Fruit fly (Drosophila melanogaster) whole organism, embryonic: ENCODE measurements around the gene Alg2.

Source experiments
- Doc2 ChIP-seq: fragments of 200-800 bp; sonication (Bioruptor generic); IDR thresholded peaks from 2 replicates; pipeline ENCODE4 v1.3.6; 2022; ENCODE audit warnings: missing biosample characterization, missing genetic modification characterization
- Rx ChIP-seq: fragments of 200-800 bp; sonication (Bioruptor generic); IDR thresholded peaks from 2 replicates; pipeline ENCODE4 v1.3.6; 2022; ENCODE audit warnings: missing biosample characterization, missing genetic modification characterization
- ro ChIP-seq: fragments of 200-800 bp; sonication (Bioruptor generic); IDR thresholded peaks from 2 replicates; pipeline ENCODE4 v1.3.6; 2022; ENCODE audit warnings: missing biosample characterization, missing genetic modification characterization
- zfh1 ChIP-seq: fragments of 200-800 bp; sonication (Bioruptor generic); IDR thresholded peaks from 3 replicates; pipeline ENCODE4 v1.3.6; 2022; ENCODE audit warnings: missing biosample characterization, missing genetic modification characterization

dm6 chr3L:3114367-3114766 is 29.2 kb upstream of the Alg2 start, which contains the start of gene CG45067:
- TF ChIP-seq zfh1 (GFP tag; lab: Robert Waterston, UW) (no peak), ro (GFP tag; lab: Robert Waterston, UW) (no peak), Rx (GFP tag; lab: Robert Waterston, UW) (no peak), Doc2 (no peak)
